Worm (Caenorhabditis elegans): ENCODE measurements around the gene dpf-4.

DNA sequence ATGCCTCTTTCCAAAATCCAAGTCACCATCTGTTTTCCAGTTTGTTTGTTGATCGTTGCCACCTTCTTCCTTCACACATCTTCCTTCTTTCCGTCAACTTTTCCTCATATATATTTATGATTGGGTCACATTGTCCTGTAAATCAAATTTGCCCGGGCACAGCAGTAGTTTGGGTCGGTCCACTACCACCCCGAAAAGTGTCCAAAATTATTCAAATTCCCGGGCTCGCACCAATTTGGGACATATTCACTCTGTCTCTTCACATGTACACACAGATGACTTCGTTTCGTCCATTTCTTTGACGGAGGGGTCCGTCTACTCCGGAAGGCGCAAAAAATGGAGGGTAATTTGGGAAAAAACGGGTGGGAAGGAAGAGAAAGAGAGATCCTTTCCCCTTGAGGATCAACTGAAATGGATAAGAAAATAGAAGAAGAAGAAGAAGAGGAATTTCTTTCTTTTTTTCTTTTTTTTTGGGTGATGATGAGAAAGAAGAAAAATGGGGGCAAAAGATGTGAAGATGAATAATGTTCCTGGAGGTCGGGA lies 32.1 kb upstream of the dpf-4 start:
- TF ChIP-seq pqm-1 (tag; optimal IDR thresholded peaks at IDR 0.05), result no peak
- no peak for TF ChIP-seq unc-62 (GFP tag; optimal IDR thresholded peaks at IDR 0.05)
- TF ChIP-seq jun-1 (tag; optimal IDR thresholded peaks at IDR 0.05), result no peak
- no peak for TF ChIP-seq sptf-1 (tag; optimal IDR thresholded peaks at IDR 0.05)
- TF ChIP-seq nhr-76 (tag; optimal IDR thresholded peaks at IDR 0.05), result no peak
- TF ChIP-seq skn-1 (tag; optimal IDR thresholded peaks at IDR 0.05), result no peak
- no peak for TF ChIP-seq tlp-1 (tag; optimal IDR thresholded peaks at IDR 0.05)
- no peak for TF ChIP-seq rnt-1 (tag; optimal IDR thresholded peaks at IDR 0.05)
- no peak for TF ChIP-seq egl-27 (tag; optimal IDR thresholded peaks at IDR 0.05)
- TF ChIP-seq nhr-237 (tag; optimal IDR thresholded peaks at IDR 0.05), result no peak

Data from whole organism, L1 larva.